Worm (Caenorhabditis elegans) whole organism, mixed stage, embryonic: Measurements from ENCODE around the gene fipr-6.

ENCODE experiments used
- elt-3 ChIP-seq: fragments of 150-350 bp; optimal IDR thresholded peaks from 2 replicates; lab custom pipeline; 2014; ENCODE audit warnings: missing biosample characterization, missing genetic modification characterization
- hlh-1 ChIP-seq: fragments of 150-350 bp; optimal IDR thresholded peaks from 2 replicates; lab custom pipeline; 2014; ENCODE audit warnings: missing biosample characterization, missing genetic modification reagents, missing genetic modification characterization
- mab-5 ChIP-seq: fragments of 150-350 bp; optimal IDR thresholded peaks from 2 replicates; lab custom pipeline; 2014; ENCODE audit warnings: missing biosample characterization, missing genetic modification characterization
- nhr-28 ChIP-seq: fragments of 150-350 bp; optimal IDR thresholded peaks from 2 replicates; lab custom pipeline; 2014; ENCODE audit warnings: missing biosample characterization, missing genetic modification characterization
- snpc-4 ChIP-seq: fragments of 150-350 bp; optimal IDR thresholded peaks from 2 replicates; lab custom pipeline; 2014; ENCODE audit warnings: missing biosample characterization, missing genetic modification characterization
- unc-62 ChIP-seq: fragments of 150-350 bp; optimal IDR thresholded peaks from 2 replicates; lab custom pipeline; 2014; ENCODE audit warnings: missing biosample characterization, missing genetic modification reagents, missing genetic modification characterization

ce11 chrV:10221317-10221716, 9.7 kb upstream of the fipr-6 start, which contains the start of the genes fipr-5 and fipr-9:
- TF ChIP-seq nhr-28 (tag; lab: Kevin White, UChicago) (no peak), hlh-1 (tag; lab: Kevin White, UChicago) (no peak), elt-3 (tag; lab: Kevin White, UChicago) (no peak), unc-62 (GFP tag; lab: Kevin White, UChicago) (no peak), snpc-4 (no peak), mab-5 (tag; lab: Kevin White, UChicago) (no peak)
